Fruit fly (Drosophila melanogaster) whole organism, wandering third instar larva: Measurements from ENCODE around the gene CG9281.

ENCODE experiments used
- Abd-B ChIP-seq: fragments of >200 bp; optimal IDR thresholded peaks from 2 replicates; lab custom pipeline; 2017; ENCODE audit warnings: missing biosample characterization, missing genetic modification characterization
- CG32264 ChIP-seq: fragments of 200-800 bp; sonication (Bioruptor generic); optimal IDR thresholded peaks from 2 replicates; lab custom pipeline; 2016; ENCODE audit warnings: missing biosample characterization, missing genetic modification characterization
- CG9705 ChIP-seq: fragments of 200-800 bp; sonication (Bioruptor generic); optimal IDR thresholded peaks from 2 replicates; lab custom pipeline; 2018; ENCODE audit warnings: missing biosample characterization, mild to moderate bottlenecking, missing genetic modification characterization
- CrebA ChIP-seq: fragments of 200-800 bp; sonication (Bioruptor generic); optimal IDR thresholded peaks from 2 replicates; lab custom pipeline; 2016; ENCODE audit warnings: missing biosample characterization, mild to moderate bottlenecking, missing genetic modification characterization, borderline replicate concordance
- Dfd ChIP-seq: fragments of >200 bp; optimal IDR thresholded peaks from 2 replicates; lab custom pipeline; 2017; ENCODE audit warnings: missing biosample characterization, missing genetic modification characterization
- Dif ChIP-seq: fragments of 200-275, 200-300 bp; sonication (Bioruptor generic); optimal IDR thresholded peaks from 2 replicates; lab custom pipeline; 2018; ENCODE audit warnings: missing biosample characterization, missing genetic modification characterization; ENCODE audit not compliant: partially characterized antibody
- GATAd ChIP-seq: sonication (Bioruptor generic); optimal IDR thresholded peaks from 2 replicates; lab custom pipeline; 2016; ENCODE audit warnings: missing biosample characterization, missing genetic modification characterization
- HLH106 ChIP-seq: fragments of 200-800 bp; optimal IDR thresholded peaks from 3 replicates; lab custom pipeline; 2019; ENCODE audit warnings: missing biosample characterization, mild to moderate bottlenecking, missing genetic modification characterization, moderate library complexity
- Hnf4 ChIP-seq: fragments of 200-800 bp; sonication (Bioruptor generic); optimal IDR thresholded peaks from 2 replicates; lab custom pipeline; 2016; ENCODE audit warnings: missing biosample characterization, mild to moderate bottlenecking, missing genetic modification characterization
- Hr78 ChIP-seq: fragments of >200 bp; optimal IDR thresholded peaks from 2 replicates; lab custom pipeline; 2017; ENCODE audit warnings: missing biosample characterization, missing genetic modification characterization
- Hr83 ChIP-seq: fragments of 200-300 bp; sonication (Bioruptor generic); optimal IDR thresholded peaks from 2 replicates; lab custom pipeline; 2016; ENCODE audit warnings: missing biosample characterization, mild to moderate bottlenecking, missing genetic modification characterization, moderate library complexity; ENCODE audit not compliant: poor library complexity, severe bottlenecking
- Jra ChIP-seq: sonication (Bioruptor generic); optimal IDR thresholded peaks from 2 replicates; lab custom pipeline; 2016; ENCODE audit warnings: missing biosample characterization, missing genetic modification characterization
- Mio ChIP-seq: sonication (Bioruptor generic); optimal IDR thresholded peaks from 2 replicates; lab custom pipeline; 2016; ENCODE audit warnings: missing biosample characterization, missing genetic modification characterization
- Myc ChIP-seq: fragments of >200 bp; optimal IDR thresholded peaks from 2 replicates; lab custom pipeline; 2017
- N ChIP-seq: fragments of >200 bp; optimal IDR thresholded peaks from 2 replicates; lab custom pipeline; 2018; ENCODE audit warnings: missing biosample characterization, missing external identifiers, missing genetic modification characterization
- OdsH ChIP-seq: fragments of 200-800 bp; sonication (Bioruptor generic); optimal IDR thresholded peaks from 2 replicates; lab custom pipeline; 2016; ENCODE audit warnings: missing biosample characterization, mild to moderate bottlenecking, missing genetic modification characterization
- Rel ChIP-seq, 2 experiments: fragments of 200-800 bp; sonication (Bioruptor generic) in 1 of 2; optimal IDR thresholded peaks; 2 replicates in 1 of 2; 3 replicates in 1 of 2; lab custom pipeline; 2016 to 2019; ENCODE audit warnings: mild to moderate bottlenecking in 2 of 2, missing biosample characterization in 2 of 2, missing genetic modification characterization in 2 of 2, moderate library complexity in 1 of 2
- Sp1 ChIP-seq: fragments of 200-800 bp; sonication (Bioruptor generic); optimal IDR thresholded peaks from 3 replicates; lab custom pipeline; 2019; ENCODE audit warnings: missing biosample characterization, mild to moderate bottlenecking, missing genetic modification characterization, moderate library complexity
- Vsx2 ChIP-seq: fragments of 200-300, 225-300 bp; sonication (Bioruptor generic); optimal IDR thresholded peaks from 2 replicates; lab custom pipeline; 2018; ENCODE audit warnings: missing biosample characterization, missing genetic modification characterization; ENCODE audit not compliant: partially characterized antibody
- br ChIP-seq: fragments of 200-800 bp; sonication (Bioruptor generic); optimal IDR thresholded peaks from 2 replicates; lab custom pipeline; 2016; ENCODE audit warnings: missing biosample characterization, missing genetic modification characterization
- brk ChIP-seq: fragments of 200-800 bp; sonication (Bioruptor generic); optimal IDR thresholded peaks from 2 replicates; lab custom pipeline; 2016; ENCODE audit warnings: missing biosample characterization, mild to moderate bottlenecking, missing genetic modification characterization
- dl ChIP-seq, 2 experiments: fragments of 175-275, 200-275 bp in 1 of 2; fragments of 200-275 bp in 1 of 2; sonication (Bioruptor generic); optimal IDR thresholded peaks; lab custom pipeline; 2018; ENCODE audit warnings: mild to moderate bottlenecking in 2 of 2, missing biosample characterization in 2 of 2, missing genetic modification characterization in 2 of 2, moderate library complexity in 2 of 2; ENCODE audit not compliant: partially characterized antibody in 2 of 2, insufficient read depth in 1 of 2
- dmrt93B ChIP-seq: fragments of 200-800 bp; sonication (Bioruptor generic); optimal IDR thresholded peaks from 2 replicates; lab custom pipeline; 2018; ENCODE audit warnings: missing biosample characterization, mild to moderate bottlenecking, missing genetic modification characterization
- dsf ChIP-seq: sonication (Bioruptor generic); optimal IDR thresholded peaks from 2 replicates; lab custom pipeline; 2016; ENCODE audit warnings: missing biosample characterization, missing genetic modification characterization, borderline replicate concordance
- ey ChIP-seq: fragments of 200-800 bp; sonication (Bioruptor generic); optimal IDR thresholded peaks from 2 replicates; lab custom pipeline; 2016; ENCODE audit warnings: missing biosample characterization, missing genetic modification characterization
- foxo ChIP-seq, 2 experiments: fragments of 200-800 bp; sonication (Bioruptor generic); optimal IDR thresholded peaks; 2 replicates in 1 of 2; 3 replicates in 1 of 2; lab custom pipeline; 2016 to 2017; ENCODE audit warnings: missing biosample characterization in 2 of 2, missing genetic modification characterization in 2 of 2
- fru ChIP-seq: fragments of 200-800 bp; sonication (Bioruptor generic); optimal IDR thresholded peaks from 3 replicates; lab custom pipeline; 2016; ENCODE audit warnings: missing biosample characterization, mild to moderate bottlenecking, missing genetic modification characterization
- h ChIP-seq: fragments of 200-800 bp; sonication (Bioruptor generic); optimal IDR thresholded peaks from 3 replicates; lab custom pipeline; 2016; ENCODE audit warnings: missing biosample characterization, mild to moderate bottlenecking, missing genetic modification characterization
- jim ChIP-seq: fragments of 175-275, 200-325 bp; sonication (Bioruptor generic); optimal IDR thresholded peaks from 2 replicates; lab custom pipeline; 2016; ENCODE audit warnings: missing biosample characterization, mild to moderate bottlenecking, missing genetic modification characterization
- lola ChIP-seq: fragments of >200 bp; optimal IDR thresholded peaks from 2 replicates; lab custom pipeline; 2017; ENCODE audit warnings: missing biosample characterization, missing genetic modification characterization
- pan ChIP-seq: fragments of >200 bp; optimal IDR thresholded peaks from 2 replicates; lab custom pipeline; 2017
- psq ChIP-seq: fragments of 200-800 bp; sonication (Bioruptor generic); optimal IDR thresholded peaks from 3 replicates; lab custom pipeline; 2017; ENCODE audit warnings: missing biosample characterization, mild to moderate bottlenecking, missing genetic modification characterization, moderate library complexity
- rgr ChIP-seq: fragments of 200-800 bp; sonication (Bioruptor generic); optimal IDR thresholded peaks from 3 replicates; lab custom pipeline; 2016; ENCODE audit warnings: missing biosample characterization, mild to moderate bottlenecking, missing genetic modification characterization
- sage ChIP-seq: fragments of 200-800 bp; sonication (Bioruptor generic); optimal IDR thresholded peaks from 2 replicates; lab custom pipeline; 2016; ENCODE audit warnings: missing biosample characterization, mild to moderate bottlenecking, missing genetic modification characterization
- sv ChIP-seq: fragments of 200-800 bp; sonication (Bioruptor generic); optimal IDR thresholded peaks from 3 replicates; lab custom pipeline; 2016; ENCODE audit warnings: missing biosample characterization, missing genetic modification characterization
- tai ChIP-seq: sonication (Bioruptor generic); optimal IDR thresholded peaks from 2 replicates; lab custom pipeline; 2016; ENCODE audit warnings: missing biosample characterization, missing genetic modification characterization
- usp ChIP-seq: fragments of >200 bp; optimal IDR thresholded peaks from 2 replicates; lab custom pipeline; 2017; ENCODE audit warnings: missing biosample characterization, missing genetic modification characterization
- woc ChIP-seq: sonication (Bioruptor generic); optimal IDR thresholded peaks from 2 replicates; lab custom pipeline; 2016; ENCODE audit warnings: missing biosample characterization, mild to moderate bottlenecking, missing genetic modification characterization

The CG9281 gene

DNA sequence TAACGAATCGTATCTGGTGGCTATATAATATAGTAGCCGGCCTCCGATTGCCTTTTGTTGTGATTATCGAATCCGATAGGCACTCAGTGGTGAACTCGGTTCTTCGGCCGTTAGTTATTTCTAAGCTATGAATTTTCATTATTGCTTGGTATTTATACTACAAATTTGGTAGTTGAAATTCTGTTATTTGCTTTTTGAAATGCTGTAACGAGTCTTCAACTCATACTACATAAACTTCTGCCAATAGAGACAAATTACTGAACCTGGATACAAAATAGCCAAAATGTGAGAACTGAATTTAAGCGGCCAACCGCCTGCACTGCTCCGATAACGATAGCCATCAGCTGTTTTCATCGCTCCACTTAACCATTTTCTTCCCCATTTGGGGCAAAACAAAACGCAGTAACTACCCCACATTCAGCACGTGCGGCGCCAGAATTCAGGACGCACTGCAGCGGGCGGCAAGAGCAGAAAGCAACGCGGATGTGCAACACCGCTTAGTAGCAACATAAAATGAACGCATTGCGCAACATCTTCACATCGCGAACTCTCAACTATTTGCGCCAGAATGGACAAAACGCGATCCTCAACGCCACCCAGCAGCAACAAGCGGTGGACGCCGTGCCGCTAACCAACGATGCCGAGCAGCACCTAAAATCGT, 28.7 kb upstream of the CG9281 start, which contains the start of the genes CG11679 and CG8206:
Gene CG11679, minus strand, starts transcription at position 65 of the 661 bp plus-strand sequence.
Gene CG8206, plus strand, starts transcription at position 341 of the 661 bp plus-strand sequence.
- TF ChIP-seq Hr78 (GFP tag; lab: Kevin White, UChicago) (no peak), sage (GFP tag; lab: Kevin White, UChicago) (no peak), Mio (no peak), brk (GFP tag; lab: Kevin White, UChicago) (no peak), usp (GFP tag; lab: Kevin White, UChicago) (no peak), woc (GFP tag; lab: Kevin White, UChicago) (peak; percentile 86), N (no peak), dl (GFP tag; optimal IDR thresholded peaks at IDR 0.05; lab: Kevin White, UChicago; ENCODE audit: insufficient read depth in 1 of 2, partially characterized antibody in 2 of 2) (no peak), tai (GFP tag; lab: Kevin White, UChicago) (no peak), HLH106 (tag; lab: Kevin White, UChicago) (peak; percentile 78), rgr (GFP tag; lab: Kevin White, UChicago) (peak; percentile 61), OdsH (GFP tag; lab: Kevin White, UChicago) (peak; percentile 31), sv (GFP tag; lab: Kevin White, UChicago) (no peak), psq (GFP tag; lab: Kevin White, UChicago) (peak; percentile 43), Dfd (no peak), dmrt93B (no peak), h (GFP tag; lab: Kevin White, UChicago) (peak; percentile 63), CG32264 (GFP tag; lab: Kevin White, UChicago) (no peak), dsf (GFP tag; lab: Kevin White, UChicago) (no peak), br (peak; percentile 37), GATAd (no peak), Dif (GFP tag; lab: Kevin White, UChicago) (no peak), fru (GFP tag; lab: Kevin White, UChicago) (peak; percentile 62), Rel (GFP tag; optimal IDR thresholded peaks at IDR 0.05; lab: Kevin White, UChicago) (no peak), Rel (tag; optimal IDR thresholded peaks at IDR 0.05; lab: Kevin White, UChicago) (peak; percentile 61), foxo (GFP tag; optimal IDR thresholded peaks at IDR 0.05; lab: Kevin White, UChicago) (peak in 1 of 2 experiments; percentile 72), lola (GFP tag; lab: Kevin White, UChicago) (no peak), ey (peak; percentile 36), jim (GFP tag; lab: Kevin White, UChicago) (no peak), Hr83 (GFP tag; lab: Kevin White, UChicago) (no peak), CG9705 (GFP tag; lab: Kevin White, UChicago) (peak; percentile 61), Vsx2 (no peak), Abd-B (no peak), Myc (peak; percentile 97), Sp1 (GFP tag; lab: Kevin White, UChicago) (peak; percentile 55)

- TF ChIP-seq HLH106 (tag; lab: Kevin White, UChicago) (peak; percentile 5), woc (GFP tag; lab: Kevin White, UChicago) (peak; percentile 37), Myc (peak; percentile 81), pan (lab: Kevin White, UChicago) (no peak)
Measured at dm6 chrX:15737110-15737509, 26.8 kb upstream of the CG9281 start, which contains the start of gene Arp6. Gene Arp6, minus strand, starts transcription at chrX:15737120.

dm6 chrX:15733995-15734394, 23.7 kb upstream of the CG9281 start, which contains the start of the genes CG12379 and MagR:
Gene CG12379, minus strand, starts transcription at chrX:15733996.
Gene MagR, plus strand, starts transcription at chrX:15734270.
- TF ChIP-seq sv (GFP tag; lab: Kevin White, UChicago) (peak; percentile 35), Hnf4 (GFP tag; lab: Kevin White, UChicago) (no peak), Hr78 (GFP tag; lab: Kevin White, UChicago) (no peak), woc (GFP tag; lab: Kevin White, UChicago) (peak; percentile 88), Myc (peak; percentile 68), Hr83 (GFP tag; lab: Kevin White, UChicago) (no peak), dmrt93B (no peak), rgr (GFP tag; lab: Kevin White, UChicago) (peak; percentile 53), Dif (GFP tag; lab: Kevin White, UChicago) (no peak), Vsx2 (no peak), fru (GFP tag; lab: Kevin White, UChicago) (peak; percentile 71), h (GFP tag; lab: Kevin White, UChicago) (peak; percentile 73), br (peak; percentile 48), Rel (GFP tag; optimal IDR thresholded peaks at IDR 0.05; lab: Kevin White, UChicago) (no peak), Rel (tag; optimal IDR thresholded peaks at IDR 0.05; lab: Kevin White, UChicago) (peak; percentile 28), CG32264 (GFP tag; lab: Kevin White, UChicago) (no peak), dsf (GFP tag; lab: Kevin White, UChicago) (no peak), HLH106 (tag; lab: Kevin White, UChicago) (peak; percentile 81), foxo (GFP tag; optimal IDR thresholded peaks at IDR 0.05; lab: Kevin White, UChicago) (peak in 1 of 2 experiments; percentile 59), Sp1 (GFP tag; lab: Kevin White, UChicago) (peak; percentile 69), dl (GFP tag; optimal IDR thresholded peaks at IDR 0.05; lab: Kevin White, UChicago; ENCODE audit: insufficient read depth in 1 of 2, partially characterized antibody in 2 of 2) (no peak), N (no peak), Dfd (no peak), ey (peak; percentile 57), CrebA (GFP tag; lab: Kevin White, UChicago) (no peak), pan (lab: Kevin White, UChicago) (no peak), brk (GFP tag; lab: Kevin White, UChicago) (no peak), Abd-B (no peak), jim (GFP tag; lab: Kevin White, UChicago) (no peak), Jra (GFP tag; lab: Kevin White, UChicago) (no peak), tai (GFP tag; lab: Kevin White, UChicago) (no peak), psq (GFP tag; lab: Kevin White, UChicago) (peak; percentile 32), GATAd (no peak), OdsH (GFP tag; lab: Kevin White, UChicago) (no peak), usp (GFP tag; lab: Kevin White, UChicago) (no peak), CG9705 (GFP tag; lab: Kevin White, UChicago) (peak; percentile 71), sage (GFP tag; lab: Kevin White, UChicago) (no peak)
